Worm (Caenorhabditis elegans) whole organism, early embryonic: Measurements from ENCODE around the gene M05D6.1.

Experiments used
- hmbx-1 ChIP-seq: sonication (generic microtip); optimal IDR thresholded peaks from 2 replicates; lab custom pipeline; 2016; ENCODE audit warnings: mild to moderate bottlenecking, missing genetic modification characterization, missing compliant biosample characterization
- sea-1 ChIP-seq: fragments of 200-800 bp; sonication (Bioruptor generic); conservative IDR thresholded peaks from 2 replicates; pipeline ENCODE4 v1.3.6; 2022; ENCODE audit warnings: missing genetic modification characterization, missing compliant biosample characterization
- tbx-11 ChIP-seq: fragments of 200-800 bp; sonication (Bioruptor generic); IDR thresholded peaks from 2 replicates; pipeline ENCODE4 v1.3.6; 2022; ENCODE audit warnings: missing genetic modification characterization, missing compliant biosample characterization
- tbx-37 ChIP-seq: fragments of 200-800 bp; sonication (Bioruptor generic); conservative IDR thresholded peaks from 2 replicates; pipeline ENCODE4 v1.3.6; 2022; ENCODE audit warnings: missing genetic modification reagents, missing genetic modification characterization, missing compliant biosample characterization

DNA sequence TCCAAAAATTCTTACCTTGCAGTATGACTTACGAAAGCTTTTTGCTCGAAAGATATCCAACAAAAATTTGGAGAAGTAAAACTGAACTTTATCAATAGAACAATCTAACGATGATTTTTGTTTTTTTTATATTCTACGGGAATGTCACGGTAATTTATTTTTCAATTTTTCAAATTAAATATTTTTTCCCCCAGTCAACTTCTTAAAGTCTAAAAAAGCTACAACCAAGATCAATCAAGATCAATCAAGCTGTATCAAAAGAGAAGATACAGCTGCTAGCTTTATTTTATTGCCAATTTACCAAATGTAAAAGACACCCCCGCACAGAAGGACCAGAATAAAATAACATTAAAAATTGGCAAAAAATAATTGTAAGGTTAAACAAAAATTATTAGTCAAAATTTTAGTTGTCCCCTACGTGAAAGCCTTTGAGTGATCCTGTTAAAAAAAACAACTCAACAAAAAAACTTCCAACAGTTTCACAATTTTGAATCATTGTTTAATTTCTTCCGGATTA is at the start of gene M05D6.1, which contains the start of gene M05D6.3:
- TF ChIP-seq sea-1 (GFP tag; lab: Robert Waterston, UW) (no peak), tbx-37 (no peak), hmbx-1 (tag; lab: Kevin White, UChicago) (no peak), tbx-11 (GFP tag; lab: Robert Waterston, UW) (no peak)
